Fruit fly (Drosophila melanogaster) Kc167 (cell line): Measurements from ENCODE around the gene CG14868.

Experiments
- Sin3A ChIP-seq: fragments of >200 bp; optimal IDR thresholded peaks from 2 replicates; lab custom pipeline; 2018; ENCODE audit warnings: missing external identifiers
- h ChIP-seq: fragments of >200 bp; optimal IDR thresholded peaks from 3 replicates; lab custom pipeline; 2018; ENCODE audit warnings: missing external identifiers
- psq ChIP-seq: fragments of >200 bp; optimal IDR thresholded peaks from 2 replicates; lab custom pipeline; 2017; ENCODE audit warnings: missing external identifiers
- ttk ChIP-seq: sonication (Bioruptor generic); optimal IDR thresholded peaks from 2 replicates; lab custom pipeline; 2017; ENCODE audit warnings: missing external identifiers

DNA sequence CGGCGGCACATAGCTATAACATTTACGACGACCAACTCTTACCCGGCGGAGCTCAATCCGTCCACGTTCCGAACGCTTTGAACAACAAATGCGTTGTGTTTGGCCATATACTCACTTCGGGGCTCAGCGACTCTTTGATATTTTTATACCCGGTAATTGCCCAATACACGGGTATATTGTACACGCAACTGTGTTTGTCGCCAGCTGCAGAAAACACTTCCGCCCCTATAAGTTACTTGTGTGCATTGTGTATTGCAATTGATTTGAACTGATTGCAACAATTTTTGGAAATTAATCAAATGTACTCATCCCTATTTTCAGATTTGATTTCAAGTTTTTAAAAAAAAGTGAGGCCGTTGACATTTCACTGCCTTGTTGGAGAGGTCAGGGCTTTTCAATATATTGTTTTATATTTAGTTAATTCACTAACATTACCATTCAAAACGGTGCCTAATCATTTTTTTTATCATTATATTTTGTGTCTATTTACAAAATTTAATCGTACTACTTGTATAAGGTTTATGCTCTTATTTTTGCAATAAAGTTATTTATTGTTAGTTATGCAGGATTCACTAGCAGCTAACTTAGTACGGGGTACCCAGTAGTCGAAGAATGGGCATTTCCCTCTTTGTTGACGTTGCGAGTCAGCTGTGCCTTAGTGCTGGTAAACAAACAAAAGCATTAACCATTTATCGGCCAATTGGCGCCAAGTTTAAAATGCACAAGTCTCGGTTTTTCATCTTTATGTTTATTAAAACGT, 26.6 kb downstream of the CG14868 start, which contains the start of gene Nagk:
- TF ChIP-seq h (lab: Kevin White, UChicago) (no peak), Sin3A (lab: Kevin White, UChicago) (no peak), psq (lab: Kevin White, UChicago) (no peak), ttk (lab: Kevin White, UChicago) (no peak)
